Fruit fly (Drosophila melanogaster) whole organism, prepupa: ENCODE measurements around the gene CG7367.

ENCODE experiments used
- Blimp-1 ChIP-seq: fragments of 200-800 bp; sonication (Bioruptor generic); optimal IDR thresholded peaks from 3 replicates; lab custom pipeline; 2017; ENCODE audit warnings: missing biosample characterization, missing genetic modification characterization, mild to moderate bottlenecking, moderate library complexity, missing genetic modification reagents
- CG10631 ChIP-seq: fragments of 200-800 bp; sonication (Bioruptor generic); optimal IDR thresholded peaks from 2 replicates; lab custom pipeline; 2016; ENCODE audit warnings: missing biosample characterization, missing genetic modification characterization
- CG10669 ChIP-seq: fragments of 200-800 bp; sonication (Bioruptor generic); optimal IDR thresholded peaks from 3 replicates; lab custom pipeline; 2018; ENCODE audit warnings: missing biosample characterization, mild to moderate bottlenecking, missing genetic modification characterization, moderate library complexity
- CG11294 ChIP-seq: fragments of 200-800 bp; sonication (Bioruptor generic); IDR thresholded peaks from 2 replicates; pipeline ENCODE4 v1.3.6; 2022; ENCODE audit warnings: missing biosample characterization, missing genetic modification characterization
- CG11762 ChIP-seq: fragments of 200-800 bp; sonication (Bioruptor generic); optimal IDR thresholded peaks from 3 replicates; lab custom pipeline; 2016; ENCODE audit warnings: missing biosample characterization, missing genetic modification characterization; ENCODE audit not compliant: insufficient read depth
- CG1621 ChIP-seq: fragments of 200-800 bp; sonication (Bioruptor generic); optimal IDR thresholded peaks from 3 replicates; lab custom pipeline; 2018; ENCODE audit warnings: missing biosample characterization, mild to moderate bottlenecking, missing genetic modification characterization
- CG16779 ChIP-seq: fragments of 200-800 bp; sonication (Bioruptor generic); optimal IDR thresholded peaks from 3 replicates; lab custom pipeline; 2017; ENCODE audit warnings: missing biosample characterization, mild to moderate bottlenecking, missing genetic modification characterization
- CG3032 ChIP-seq: fragments of 200-800 bp; optimal IDR thresholded peaks from 2 replicates; lab custom pipeline; 2019; ENCODE audit warnings: missing biosample characterization, mild to moderate bottlenecking, missing genetic modification characterization, moderate library complexity
- CG34406 ChIP-seq: fragments of 200-800 bp; sonication (Bioruptor generic); optimal IDR thresholded peaks from 3 replicates; lab custom pipeline; 2016; ENCODE audit warnings: missing biosample characterization, missing genetic modification characterization
- CG3919 ChIP-seq: fragments of 200-800 bp; sonication (Bioruptor generic); optimal IDR thresholded peaks from 3 replicates; lab custom pipeline; 2016; ENCODE audit warnings: missing biosample characterization, missing genetic modification characterization
- CG6163 ChIP-seq: fragments of 200-800 bp; sonication (Bioruptor generic); IDR thresholded peaks from 3 replicates; pipeline ENCODE4 v1.3.6; 2022; ENCODE audit warnings: missing biosample characterization, missing genetic modification characterization
- CG6792 ChIP-seq: fragments of 200-800 bp; sonication (Bioruptor generic); optimal IDR thresholded peaks from 3 replicates; lab custom pipeline; 2016; ENCODE audit warnings: missing biosample characterization, missing genetic modification characterization
- CG6808 ChIP-seq: fragments of 200-800 bp; sonication (Bioruptor generic); optimal IDR thresholded peaks from 3 replicates; lab custom pipeline; 2017; ENCODE audit warnings: missing biosample characterization, missing genetic modification characterization, mild to moderate bottlenecking, moderate library complexity, missing genetic modification reagents
- CG6854 ChIP-seq: fragments of 200-800 bp; sonication (Bioruptor generic); optimal IDR thresholded peaks from 2 replicates; lab custom pipeline; 2017; ENCODE audit warnings: missing biosample characterization, mild to moderate bottlenecking, missing genetic modification characterization
- CG8319 ChIP-seq: fragments of 200-800 bp; sonication (Bioruptor generic); optimal IDR thresholded peaks from 3 replicates; lab custom pipeline; 2016; ENCODE audit warnings: missing biosample characterization, missing genetic modification characterization
- CG8632 ChIP-seq: fragments of 200-800 bp; sonication (Bioruptor generic); optimal IDR thresholded peaks from 3 replicates; lab custom pipeline; 2016; ENCODE audit warnings: missing biosample characterization, missing genetic modification characterization
- CG9139 ChIP-seq: fragments of 200-800 bp; sonication (Bioruptor generic); optimal IDR thresholded peaks from 3 replicates; lab custom pipeline; 2017; ENCODE audit warnings: missing biosample characterization, mild to moderate bottlenecking, missing genetic modification characterization
- Eip78C ChIP-seq: fragments of 200-800 bp; sonication (Bioruptor generic); peaks from one replicate; lab custom pipeline; 2016; ENCODE audit warnings: missing biosample characterization, missing genetic modification characterization
- Eip93F ChIP-seq: fragments of 200-800 bp; sonication (Bioruptor generic); optimal IDR thresholded peaks from 2 replicates; lab custom pipeline; 2016; ENCODE audit warnings: missing biosample characterization, mild to moderate bottlenecking, missing genetic modification characterization
- Ets96B ChIP-seq: fragments of 200-800 bp; optimal IDR thresholded peaks from 2 replicates; lab custom pipeline; 2019; ENCODE audit warnings: missing biosample characterization, mild to moderate bottlenecking, missing genetic modification characterization, moderate library complexity
- Hr39 ChIP-seq: fragments of 200-800 bp; sonication (Bioruptor generic); optimal IDR thresholded peaks from 2 replicates; lab custom pipeline; 2016; ENCODE audit warnings: missing biosample characterization, missing genetic modification characterization
- Hr4 ChIP-seq: fragments of 200-800 bp; sonication (Bioruptor generic); optimal IDR thresholded peaks from 3 replicates; lab custom pipeline; 2016; ENCODE audit warnings: missing biosample characterization, missing genetic modification characterization
- Lpt ChIP-seq: fragments of 200-800 bp; sonication (Bioruptor generic); optimal IDR thresholded peaks from 3 replicates; lab custom pipeline; 2016; ENCODE audit warnings: missing biosample characterization, missing genetic modification characterization
- OdsH ChIP-seq: fragments of 200-800 bp; sonication (Bioruptor generic); optimal IDR thresholded peaks from 3 replicates; lab custom pipeline; 2016; ENCODE audit warnings: missing biosample characterization, missing genetic modification characterization
- Smox ChIP-seq: fragments of 200-800 bp; sonication (Bioruptor generic); optimal IDR thresholded peaks from 3 replicates; lab custom pipeline; 2016; ENCODE audit warnings: missing biosample characterization, missing genetic modification characterization
- Sox14 ChIP-seq: fragments of 200-800 bp; sonication (Bioruptor generic); optimal IDR thresholded peaks from 3 replicates; lab custom pipeline; 2016; ENCODE audit warnings: missing biosample characterization, missing genetic modification characterization
- Sox15 ChIP-seq: fragments of 200-800 bp; sonication (Bioruptor generic); optimal IDR thresholded peaks from 3 replicates; lab custom pipeline; 2016; ENCODE audit warnings: missing biosample characterization, missing genetic modification characterization
- dac ChIP-seq: fragments of 200-800 bp; sonication (Bioruptor generic); optimal IDR thresholded peaks from 2 replicates; lab custom pipeline; 2017; ENCODE audit warnings: missing biosample characterization, mild to moderate bottlenecking, missing genetic modification characterization
- dsx ChIP-seq: fragments of 200-800 bp; optimal IDR thresholded peaks from 3 replicates; lab custom pipeline; 2019; ENCODE audit warnings: missing biosample characterization, mild to moderate bottlenecking, missing genetic modification characterization, moderate library complexity; ENCODE audit not compliant: poor library complexity, severe bottlenecking
- esn ChIP-seq: fragments of 200-800 bp; sonication (Bioruptor generic); optimal IDR thresholded peaks from 2 replicates; lab custom pipeline; 2016; ENCODE audit warnings: missing biosample characterization, mild to moderate bottlenecking, missing genetic modification characterization, moderate library complexity
- fd59A ChIP-seq: fragments of 200-800 bp; sonication (Bioruptor generic); optimal IDR thresholded peaks from 2 replicates; lab custom pipeline; 2017; ENCODE audit warnings: missing biosample characterization, mild to moderate bottlenecking, missing genetic modification characterization, missing genetic modification reagents
- fd85E ChIP-seq: fragments of 200-800 bp; sonication (Bioruptor generic); optimal IDR thresholded peaks from 3 replicates; lab custom pipeline; 2016; ENCODE audit warnings: missing biosample characterization, missing genetic modification characterization
- fkh ChIP-seq: fragments of 200-800 bp; sonication (Bioruptor generic); optimal IDR thresholded peaks from 3 replicates; lab custom pipeline; 2017; ENCODE audit warnings: missing biosample characterization, mild to moderate bottlenecking, missing genetic modification characterization, moderate library complexity
- salr ChIP-seq, 2 experiments: fragments of 200-800 bp; sonication (Bioruptor generic); optimal IDR thresholded peaks; 3 replicates each; lab custom pipeline; 2016 to 2018; ENCODE audit warnings: missing biosample characterization in 2 of 2, missing genetic modification characterization in 2 of 2, mild to moderate bottlenecking in 1 of 2
- ss ChIP-seq, 2 experiments: fragments of 200-800 bp; sonication (Bioruptor generic); optimal IDR thresholded peaks; 2 replicates in 1 of 2; 3 replicates in 1 of 2; lab custom pipeline; 2017 to 2018; ENCODE audit warnings: mild to moderate bottlenecking in 2 of 2, missing biosample characterization in 2 of 2, missing genetic modification characterization in 2 of 2, moderate library complexity in 1 of 2
- svp ChIP-seq: fragments of 200-800 bp; sonication (Bioruptor generic); peaks from one replicate; lab custom pipeline; 2016; ENCODE audit warnings: missing biosample characterization, missing genetic modification characterization
- topi ChIP-seq: fragments of 200-800 bp; sonication (Bioruptor generic); optimal IDR thresholded peaks from 3 replicates; lab custom pipeline; 2016; ENCODE audit warnings: missing biosample characterization, missing genetic modification characterization
- vri ChIP-seq: fragments of 200-800 bp; sonication (Bioruptor generic); optimal IDR thresholded peaks from 3 replicates; lab custom pipeline; 2016; ENCODE audit warnings: missing biosample characterization, mild to moderate bottlenecking, missing genetic modification characterization

CG7367 gene

dm6 chr2L:8009283-8010211 lies 30.0 kb downstream of the CG7367 start, which contains the start of gene CG12560 (continued):
- TF ChIP-seq esn (GFP tag; lab: Kevin White, UChicago) (no peak), svp (GFP tag; lab: Kevin White, UChicago) (peak; percentile 67), CG11294 (GFP tag; lab: Robert Waterston, UW) (no peak), fd59A (GFP tag; lab: Kevin White, UChicago) (no peak), Ets96B (tag; lab: Kevin White, UChicago) (peak; percentile 1), Eip78C (GFP tag; lab: Kevin White, UChicago) (peak; percentile 60), CG34406 (no peak), CG8632 (no peak), dac (peak; percentile 10), Lpt (GFP tag; lab: Kevin White, UChicago) (peak; percentile 16), Sox14 (GFP tag; lab: Kevin White, UChicago) (peak; percentile 34), fd85E (GFP tag; lab: Kevin White, UChicago) (no peak), Blimp-1 (GFP tag; lab: Kevin White, UChicago) (no peak), CG3032 (tag; lab: Kevin White, UChicago) (no peak), CG10631 (no peak), CG6792 (GFP tag; lab: Kevin White, UChicago) (peak; percentile 15), salr (GFP tag; optimal IDR thresholded peaks at IDR 0.05; lab: Kevin White, UChicago) (no peak), CG16779 (tag; lab: Kevin White, UChicago) (peak; percentile 57), OdsH (no peak), Hr4 (GFP tag; lab: Kevin White, UChicago) (no peak), vri (GFP tag; lab: Kevin White, UChicago) (peak; percentile 34), Sox15 (GFP tag; lab: Kevin White, UChicago) (no peak), CG3919 (no peak), CG10669 (GFP tag; lab: Kevin White, UChicago) (no peak), CG6163 (GFP tag; lab: Robert Waterston, UW) (peak; percentile 59; the same call in 2 of the 3 replicates)
- TF ChIP-seq, all 60 proteins: peak for 23

- TF ChIP-seq Eip78C (GFP tag; lab: Kevin White, UChicago) = peak; percentile 80
- no peak for TF ChIP-seq Smox
- TF ChIP-seq ss (GFP tag; optimal IDR thresholded peaks at IDR 0.05; lab: Kevin White, UChicago) = peak; percentile 50 to 60
- TF ChIP-seq CG16779 (tag; lab: Kevin White, UChicago) = peak; percentile 60
- TF ChIP-seq CG3919 = peak; percentile 20
- no peak for TF ChIP-seq topi (GFP tag; lab: Kevin White, UChicago)
- TF ChIP-seq Ets96B (tag; lab: Kevin White, UChicago) = no peak
- TF ChIP-seq fkh (GFP tag; lab: Kevin White, UChicago) = peak; percentile 25
- TF ChIP-seq CG8632 = no peak
- peak; percentile 8 for TF ChIP-seq vri (GFP tag; lab: Kevin White, UChicago)
- peak; percentile 59 for TF ChIP-seq CG6808 (GFP tag; lab: Kevin White, UChicago)
- TF ChIP-seq svp (GFP tag; lab: Kevin White, UChicago) = peak; percentile 98
- peak; percentile 10 for TF ChIP-seq Eip93F (GFP tag; lab: Kevin White, UChicago)
- peak; percentile 96 for TF ChIP-seq dsx (GFP tag; lab: Kevin White, UChicago)
- TF ChIP-seq CG6854 = peak; percentile 90
- peak; percentile 4 for TF ChIP-seq CG11762 (GFP tag; lab: Kevin White, UChicago)
- no peak for TF ChIP-seq CG8319 (GFP tag; lab: Kevin White, UChicago)
- no peak for TF ChIP-seq Sox14 (GFP tag; lab: Kevin White, UChicago)
- no peak for TF ChIP-seq Hr39
- peak; percentile 47 for TF ChIP-seq CG1621 (tag; lab: Kevin White, UChicago)
- peak; percentile 19; the same call in 1 of the 3 replicates for TF ChIP-seq CG6163 (GFP tag; lab: Robert Waterston, UW)
- TF ChIP-seq CG6792 (GFP tag; lab: Kevin White, UChicago) = peak; percentile 7
- peak; percentile 64 for TF ChIP-seq CG9139 (GFP tag; lab: Kevin White, UChicago)
- TF ChIP-seq OdsH = no peak
Measured at dm6 chr2L:8007160-8007876, 32.3 kb downstream of the CG7367 start, which contains the start of gene Spn28Dc. Gene Spn28Dc, minus strand, starts transcription at chr2L:8007210.
